Fruit fly (Drosophila melanogaster): ENCODE results near the gene Fit1.

Gene Fit1

dm6 chr3L:4096546-4096945, 6.8 kb upstream of the Fit1 start (continued):
- TF ChIP-seq CG7839 (tag; optimal IDR thresholded peaks at IDR 0.05) (no peak), H2.0 (GFP tag; IDR thresholded peaks at IDR 0.05) (no peak), so (GFP tag; IDR thresholded peaks at IDR 0.05) (no peak), D19A (tag; optimal IDR thresholded peaks at IDR 0.05) (no peak), CG33213 (GFP tag; optimal IDR thresholded peaks at IDR 0.05) (no peak), dpn (GFP tag; optimal IDR thresholded peaks at IDR 0.05) (no peak), scrt (GFP tag; optimal IDR thresholded peaks at IDR 0.05) (no peak), vvl (GFP tag; IDR thresholded peaks at IDR 0.05) (peak; percentile 47; the same call in 1 of the 2 replicates), CG17359 (tag; optimal IDR thresholded peaks at IDR 0.05) (no peak), usp (GFP tag; optimal IDR thresholded peaks at IDR 0.05) (no peak), dm (GFP tag; optimal IDR thresholded peaks at IDR 0.05) (no peak), wek (GFP tag; optimal IDR thresholded peaks at IDR 0.05) (no peak), wdn (GFP tag; IDR thresholded peaks at IDR 0.05) (no peak), CG31224 (GFP tag; IDR thresholded peaks at IDR 0.05) (no peak), z (GFP tag; IDR thresholded peaks at IDR 0.05) (peak; percentile 71; the same call in 1 of the 3 replicates), CG12071 (GFP tag; optimal IDR thresholded peaks at IDR 0.05) (no peak), lbe (GFP tag; optimal IDR thresholded peaks at IDR 0.05) (no peak), caup (GFP tag; optimal IDR thresholded peaks at IDR 0.05; ENCODE audit: severe bottlenecking) (no peak), CG8388 (GFP tag; optimal IDR thresholded peaks at IDR 0.05) (no peak), sd (tag; optimal IDR thresholded peaks at IDR 0.05) (peak; percentile 28), CG17186 (GFP tag; optimal IDR thresholded peaks at IDR 0.05) (no peak), CG2202 (tag; optimal IDR thresholded peaks at IDR 0.05) (no peak), CG18476 (GFP tag; optimal IDR thresholded peaks at IDR 0.05) (no peak), ac (GFP tag; optimal IDR thresholded peaks at IDR 0.05) (no peak), tgo (GFP tag; IDR thresholded peaks at IDR 0.05) (no peak), pum (GFP tag; optimal IDR thresholded peaks at IDR 0.05) (no peak), kni (GFP tag; optimal IDR thresholded peaks at IDR 0.05) (peak; percentile 50), Oaz (GFP tag; IDR thresholded peaks at IDR 0.05) (no peak), Rx (GFP tag; IDR thresholded peaks at IDR 0.05) (no peak), CG9797 (GFP tag; optimal IDR thresholded peaks at IDR 0.05) (no peak), CG10654 (GFP tag; optimal IDR thresholded peaks at IDR 0.05) (no peak), CG12769 (tag; optimal IDR thresholded peaks at IDR 0.05) (peak; percentile 53), slbo (GFP tag; IDR thresholded peaks at IDR 0.05) (no peak), CG5180 (GFP tag; optimal IDR thresholded peaks at IDR 0.05) (peak; percentile 96), CG10565 (GFP tag; optimal IDR thresholded peaks at IDR 0.05) (no peak), CG17802 (tag; optimal IDR thresholded peaks at IDR 0.05) (no peak), D19B (GFP tag; optimal IDR thresholded peaks at IDR 0.05) (no peak), Asciz (GFP tag; optimal IDR thresholded peaks at IDR 0.05) (no peak), CG11456 (GFP tag; IDR thresholded peaks at IDR 0.05) (no peak), sim (GFP tag; IDR thresholded peaks at IDR 0.05) (no peak), CG34422 (GFP tag; IDR thresholded peaks at IDR 0.05) (no peak), CG1529 (GFP tag; optimal IDR thresholded peaks at IDR 0.05) (no peak), CG8290 (GFP tag; optimal IDR thresholded peaks at IDR 0.05) (no peak), CG8290 (tag; optimal IDR thresholded peaks at IDR 0.05) (peak in 1 of 2 experiments; percentile 11), Dfd (GFP tag; optimal IDR thresholded peaks at IDR 0.05) (no peak), CG6854 (GFP tag; optimal IDR thresholded peaks at IDR 0.05) (no peak), Dek (tag; optimal IDR thresholded peaks at IDR 0.05) (no peak), Xrp1 (GFP tag; IDR thresholded peaks at IDR 0.05) (no peak), CG42726 (GFP tag; IDR thresholded peaks at IDR 0.05; ENCODE audit: partially characterized antibody) (no peak), nom (GFP tag; optimal IDR thresholded peaks at IDR 0.05) (no peak), CG16813 (GFP tag; IDR thresholded peaks at IDR 0.05; ENCODE audit: partially characterized antibody) (no peak), Adf1 (GFP tag; IDR thresholded peaks at IDR 0.05) (no peak)
